Worm (Caenorhabditis elegans): ENCODE data around the gene F09E10.7.

Gene F09E10.7

DNA sequence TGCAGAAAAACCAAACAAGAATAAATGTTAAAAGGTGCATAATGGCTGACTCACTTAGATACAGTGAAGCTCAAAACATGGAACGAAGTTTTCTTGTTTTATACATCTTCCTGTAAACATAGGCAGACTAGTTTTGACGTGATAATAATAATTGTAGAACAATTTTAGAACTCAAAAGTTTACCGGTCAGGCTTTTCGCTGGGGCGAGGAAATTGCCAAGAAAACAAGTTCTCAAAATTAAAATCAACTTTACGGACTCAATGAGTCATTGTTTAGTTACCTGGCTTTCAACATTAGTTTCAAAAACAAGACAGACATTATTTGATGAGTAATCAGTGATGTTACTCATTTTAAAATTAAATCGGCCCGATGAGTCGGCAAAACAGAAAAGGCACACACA, 28.8 kb downstream of the F09E10.7 start, which contains the start of gene D1005.5:
D1005.5 (minus strand) TSS at position 101 of the 400 bp plus-strand sequence.
- TF ChIP-seq pha-4 (tag; optimal IDR thresholded peaks at IDR 0.05) (no peak), ztf-11 (tag; optimal IDR thresholded peaks at IDR 0.05) (no peak), ham-2 (GFP tag; optimal IDR thresholded peaks at IDR 0.05) (no peak), drap-1 (GFP tag; optimal IDR thresholded peaks at IDR 0.05) (no peak), nhr-2 (tag; optimal IDR thresholded peaks at IDR 0.05) (no peak), unc-120 (tag; optimal IDR thresholded peaks at IDR 0.05; ENCODE audit: poor library complexity, severe bottlenecking) (no peak), blmp-1 (tag; optimal IDR thresholded peaks at IDR 0.05) (no peak), elt-3 (tag; optimal IDR thresholded peaks at IDR 0.05) (no peak), tbx-8 (GFP tag; optimal IDR thresholded peaks at IDR 0.05) (no peak)

DNA sequence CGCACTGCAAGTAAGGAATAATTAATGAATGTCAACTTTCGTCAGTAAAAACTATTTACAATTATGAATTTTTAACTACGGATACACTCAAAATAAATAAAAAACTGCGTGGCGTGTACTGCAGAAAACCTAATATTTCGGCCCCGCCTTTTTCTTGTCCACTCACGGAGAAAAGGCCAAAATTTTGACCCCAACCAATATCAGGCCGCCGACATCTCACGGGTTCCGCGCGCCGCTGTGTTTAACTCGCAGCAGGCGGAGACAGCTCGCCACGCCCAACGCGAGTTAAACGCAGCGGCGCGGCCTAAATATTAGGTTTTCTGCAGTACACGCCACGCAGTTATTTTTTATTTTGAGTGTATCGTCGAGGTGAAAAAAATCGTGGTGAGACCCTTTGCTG, 30.4 kb downstream of the F09E10.7 start:
- TF ChIP-seq elt-3 (tag; optimal IDR thresholded peaks at IDR 0.05) (no peak), ham-2 (GFP tag; optimal IDR thresholded peaks at IDR 0.05) (no peak), nhr-237 (tag; optimal IDR thresholded peaks at IDR 0.05) (no peak), nhr-28 (tag; optimal IDR thresholded peaks at IDR 0.05) (no peak)

DNA sequence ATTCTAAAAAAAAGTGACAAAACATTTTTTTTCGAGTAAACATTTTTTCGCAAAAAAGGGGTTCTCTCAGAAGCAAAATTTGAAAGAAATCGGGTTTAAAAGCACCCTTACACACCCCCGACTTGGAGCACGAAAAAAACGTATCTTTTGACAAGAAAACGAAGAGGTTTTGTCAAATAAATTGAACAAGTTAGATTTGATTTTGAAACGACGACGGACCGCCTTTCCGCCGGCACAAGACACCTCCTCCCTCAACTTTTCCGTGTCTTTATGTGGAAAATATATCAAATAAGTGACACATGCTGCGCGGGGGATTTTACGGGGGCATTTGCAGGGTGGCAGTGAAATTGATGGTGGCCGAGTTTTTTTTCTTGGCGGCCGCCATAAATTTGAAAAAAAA, 33.6 kb downstream of the F09E10.7 start:
- peak; percentile 40 for TF ChIP-seq ces-1 (GFP tag; optimal IDR thresholded peaks at IDR 0.05)
- no peak for TF ChIP-seq ceh-83 (GFP tag; optimal IDR thresholded peaks at IDR 0.05)
- no peak for TF ChIP-seq unc-39 (tag; optimal IDR thresholded peaks at IDR 0.05)

DNA sequence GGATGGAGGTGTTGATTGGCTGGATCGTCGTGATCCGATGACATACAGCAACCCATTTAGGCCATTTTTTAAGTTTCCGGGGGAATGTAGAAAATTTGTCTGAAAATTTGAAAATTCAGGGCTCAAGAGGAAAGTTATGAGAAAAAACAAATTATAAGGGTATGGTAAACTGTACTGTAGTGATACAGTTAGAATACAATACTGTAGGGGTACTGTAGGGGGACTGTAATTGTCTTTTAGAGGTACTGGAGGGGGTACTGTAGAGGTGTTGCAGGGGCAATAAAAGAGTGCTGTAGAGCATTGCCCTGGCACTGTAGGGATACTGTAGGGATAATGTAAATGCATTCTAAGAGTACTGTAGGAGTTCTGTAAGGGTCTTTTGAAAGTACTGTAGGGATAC, 37.0 kb downstream of the F09E10.7 start, which contains the start of gene D1005.6:
D1005.6 (minus strand) TSS at position 101 of the 400 bp plus-strand sequence.
- no peak for TF ChIP-seq pha-4 (tag; optimal IDR thresholded peaks at IDR 0.05)
- no peak for TF ChIP-seq sptf-1 (tag; optimal IDR thresholded peaks at IDR 0.05)
- TF ChIP-seq nhr-12 (tag; optimal IDR thresholded peaks at IDR 0.05): no peak
- no peak for TF ChIP-seq lin-13 (tag; optimal IDR thresholded peaks at IDR 0.05)
- no peak for TF ChIP-seq unc-120 (tag; optimal IDR thresholded peaks at IDR 0.05; ENCODE audit: poor library complexity, severe bottlenecking)
- no peak for TF ChIP-seq cnd-1 (tag; optimal IDR thresholded peaks at IDR 0.05)
- TF ChIP-seq blmp-1 (tag; optimal IDR thresholded peaks at IDR 0.05): no peak
- TF ChIP-seq lsy-2 (tag; optimal IDR thresholded peaks at IDR 0.05): no peak
- TF ChIP-seq nhr-76 (tag; optimal IDR thresholded peaks at IDR 0.05): no peak
- no peak for TF ChIP-seq mab-5 (tag; optimal IDR thresholded peaks at IDR 0.05)
- no peak for TF ChIP-seq mls-2 (tag; optimal IDR thresholded peaks at IDR 0.05)
- TF ChIP-seq tbx-8 (GFP tag; optimal IDR thresholded peaks at IDR 0.05): no peak
- no peak for TF ChIP-seq zip-8 (tag; optimal IDR thresholded peaks at IDR 0.05)
- no peak for TF ChIP-seq flh-1 (GFP tag; optimal IDR thresholded peaks at IDR 0.05)
- no peak for TF ChIP-seq lin-32 (GFP tag; optimal IDR thresholded peaks at IDR 0.05)
- no peak for TF ChIP-seq drap-1 (GFP tag; optimal IDR thresholded peaks at IDR 0.05)
- TF ChIP-seq ces-1 (GFP tag; optimal IDR thresholded peaks at IDR 0.05): no peak

DNA sequence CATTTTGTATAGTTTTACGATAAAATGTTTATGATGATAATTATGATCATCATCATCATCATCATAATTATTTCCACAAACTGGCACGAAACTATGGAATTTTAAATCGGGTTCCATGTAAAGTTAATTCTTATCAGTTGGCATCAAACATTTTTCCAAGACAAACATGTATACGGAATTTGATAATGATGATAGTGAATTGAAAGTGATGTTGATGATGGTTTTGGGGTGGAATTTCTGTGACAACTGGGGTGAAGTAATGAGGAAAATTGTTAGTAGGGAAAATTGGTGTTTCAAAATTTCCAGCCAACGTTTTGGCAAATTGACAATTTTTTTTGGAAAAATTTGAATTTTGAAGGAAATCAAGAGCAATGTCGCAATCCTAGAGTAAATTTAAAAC, 41.9 kb downstream of the F09E10.7 start:
- no peak for TF ChIP-seq nhr-76 (tag; optimal IDR thresholded peaks at IDR 0.05)
- TF ChIP-seq ham-2 (GFP tag; optimal IDR thresholded peaks at IDR 0.05): no peak
- no peak for TF ChIP-seq snpc-4 (tag; optimal IDR thresholded peaks at IDR 0.05)
- TF ChIP-seq nhr-28 (tag; optimal IDR thresholded peaks at IDR 0.05): no peak
- no peak for TF ChIP-seq ces-1 (GFP tag; optimal IDR thresholded peaks at IDR 0.05)
- no peak for TF ChIP-seq hlh-1 (tag; optimal IDR thresholded peaks at IDR 0.05)
- no peak for TF ChIP-seq nhr-237 (tag; optimal IDR thresholded peaks at IDR 0.05)
- TF ChIP-seq lin-13 (tag; optimal IDR thresholded peaks at IDR 0.05): no peak
- no peak for TF ChIP-seq unc-62 (GFP tag; optimal IDR thresholded peaks at IDR 0.05)
- TF ChIP-seq sem-2 (GFP tag; optimal IDR thresholded peaks at IDR 0.05): no peak
- TF ChIP-seq mab-5 (tag; optimal IDR thresholded peaks at IDR 0.05): no peak
- TF ChIP-seq nhr-12 (tag; optimal IDR thresholded peaks at IDR 0.05): no peak
- TF ChIP-seq tbx-8 (GFP tag; optimal IDR thresholded peaks at IDR 0.05): no peak
- no peak for TF ChIP-seq elt-3 (tag; optimal IDR thresholded peaks at IDR 0.05)
- no peak for TF ChIP-seq zip-8 (tag; optimal IDR thresholded peaks at IDR 0.05)
- no peak for TF ChIP-seq unc-120 (tag; optimal IDR thresholded peaks at IDR 0.05; ENCODE audit: poor library complexity, severe bottlenecking)
- TF ChIP-seq pha-4 (tag; optimal IDR thresholded peaks at IDR 0.05): no peak
- TF ChIP-seq ceh-83 (GFP tag; optimal IDR thresholded peaks at IDR 0.05): no peak

DNA sequence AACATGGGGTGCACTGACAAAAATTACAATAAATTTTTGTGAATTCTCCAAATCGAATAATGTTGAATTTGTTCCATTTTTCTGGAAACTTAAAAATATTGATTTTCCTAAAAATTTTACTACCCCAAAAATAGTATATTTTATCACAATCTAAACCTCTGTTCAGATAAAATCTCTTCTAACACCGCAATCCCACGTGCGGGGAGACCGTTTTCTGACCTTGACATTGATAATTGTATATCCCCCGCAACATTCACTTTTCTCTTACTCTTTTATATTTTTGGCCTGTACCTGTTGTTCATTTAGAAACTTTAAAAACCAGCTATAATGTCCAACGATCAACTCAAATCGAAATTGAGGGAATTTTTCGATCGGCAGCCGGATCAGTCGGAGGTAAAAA, 42.9 kb downstream of the F09E10.7 start, which contains the start of gene D1005.2:
D1005.2 (plus strand) TSS at position 230 of the 400 bp plus-strand sequence.
- TF ChIP-seq M03D4.4 (tag; optimal IDR thresholded peaks at IDR 0.05) (no peak), elt-3 (tag; optimal IDR thresholded peaks at IDR 0.05) (no peak), drap-1 (GFP tag; optimal IDR thresholded peaks at IDR 0.05) (no peak), lsy-2 (tag; optimal IDR thresholded peaks at IDR 0.05) (no peak), snpc-4 (tag; optimal IDR thresholded peaks at IDR 0.05) (no peak), unc-39 (tag; optimal IDR thresholded peaks at IDR 0.05) (no peak), elt-1 (tag; optimal IDR thresholded peaks at IDR 0.05; ENCODE audit: borderline replicate concordance, insufficient read depth) (no peak), sem-2 (GFP tag; optimal IDR thresholded peaks at IDR 0.05) (no peak), nhr-237 (tag; optimal IDR thresholded peaks at IDR 0.05) (no peak), lin-13 (tag; optimal IDR thresholded peaks at IDR 0.05) (no peak), ztf-11 (tag; optimal IDR thresholded peaks at IDR 0.05) (no peak), nhr-12 (tag; optimal IDR thresholded peaks at IDR 0.05) (no peak), ceh-83 (GFP tag; optimal IDR thresholded peaks at IDR 0.05) (no peak), bed-3 (GFP tag; optimal IDR thresholded peaks at IDR 0.05) (no peak), nhr-76 (tag; optimal IDR thresholded peaks at IDR 0.05) (no peak), pha-4 (tag; optimal IDR thresholded peaks at IDR 0.05) (no peak)
